Worm (Caenorhabditis elegans) whole organism, L1 larva: Measurements from ENCODE around the gene F42A8.1.
A peak's percentile ranks its signal among the peaks of the same experiment; 100 is the strongest.

Source experiments
- C04F5.9 ChIP-seq: sonication (generic microtip); optimal IDR thresholded peaks from 2 replicates; lab custom pipeline; 2016; ENCODE audit warnings: missing genetic modification characterization, missing compliant biosample characterization
- C16A3.4 ChIP-seq: fragments of 150-350 bp; optimal IDR thresholded peaks from 2 replicates; lab custom pipeline; 2014; ENCODE audit warnings: missing biosample characterization, missing genetic modification characterization
- Y116A8C.19 ChIP-seq: sonication (generic microtip); optimal IDR thresholded peaks from 2 replicates; lab custom pipeline; 2016; ENCODE audit warnings: missing compliant biosample characterization, missing genetic modification characterization, borderline replicate concordance
- alr-1 ChIP-seq: fragments of 200-800 bp; sonication (Bioruptor generic); optimal IDR thresholded peaks from 2 replicates; lab custom pipeline; 2018; ENCODE audit warnings: borderline replicate concordance, mild to moderate bottlenecking, missing genetic modification characterization, missing compliant biosample characterization
- ama-1 ChIP-seq: fragments of 150-350 bp; optimal IDR thresholded peaks from 2 replicates; lab custom pipeline; 2014
- ceh-63 ChIP-seq: fragments of 200-800 bp; sonication (Bioruptor generic); optimal IDR thresholded peaks from 2 replicates; lab custom pipeline; 2018; ENCODE audit warnings: mild to moderate bottlenecking, missing genetic modification characterization, missing compliant biosample characterization
- ceh-8 ChIP-seq: fragments of 200-800 bp; sonication (Bioruptor generic); optimal IDR thresholded peaks from 2 replicates; lab custom pipeline; 2018; ENCODE audit warnings: mild to moderate bottlenecking, missing genetic modification characterization, moderate library complexity, missing compliant biosample characterization
- ceh-88 ChIP-seq: fragments of 200-800 bp; sonication (Bioruptor generic); IDR thresholded peaks from 2 replicates; pipeline ENCODE4 v1.3.6; 2022; ENCODE audit warnings: missing genetic modification characterization, missing compliant biosample characterization
- ces-1 ChIP-seq: fragments of 150-350 bp; optimal IDR thresholded peaks from 2 replicates; lab custom pipeline; 2014; ENCODE audit warnings: missing biosample characterization, missing genetic modification reagents, missing genetic modification characterization
- dpl-1 ChIP-seq, 3 experiments: fragments of 150-350 bp in 2 of 3; sonication (generic microtip) in 1 of 3; optimal IDR thresholded peaks; 2 replicates each; lab custom pipeline; 2014 to 2017; ENCODE audit warnings: missing biosample characterization in 3 of 3, missing genetic modification characterization in 3 of 3, missing genetic modification reagents in 3 of 3
- efl-1 ChIP-seq, 4 experiments: fragments of 150-350 bp; optimal IDR thresholded peaks in 3 of 4; peaks in 1 of 4; 1 replicate in 1 of 4; 2 replicates in 3 of 4; lab custom pipeline; 2014; ENCODE audit warnings: missing biosample characterization in 2 of 4, missing genetic modification characterization in 2 of 4, missing genetic modification reagents in 2 of 4
- egl-13 ChIP-seq: sonication (generic microtip); optimal IDR thresholded peaks from 2 replicates; lab custom pipeline; 2016; ENCODE audit warnings: missing genotype, missing genetic modification reagents, missing genetic modification characterization, missing compliant biosample characterization
- egl-27 ChIP-seq, 2 experiments: fragments of 150-350 bp in 1 of 2; sonication (generic microtip); optimal IDR thresholded peaks; 3 replicates each; lab custom pipeline; 2017 to 2018; ENCODE audit warnings: missing biosample characterization in 2 of 2, missing genetic modification characterization in 2 of 2, missing genetic modification reagents in 2 of 2
- elt-2 ChIP-seq: sonication (generic microtip); optimal IDR thresholded peaks from 2 replicates; lab custom pipeline; 2016; ENCODE audit warnings: missing genetic modification characterization, mild to moderate bottlenecking, inconsistent platforms, missing compliant biosample characterization, missing genetic modification reagents
- elt-3 ChIP-seq, 6 experiments: fragments of 150-350 bp in 1 of 6; sonication (generic microtip); optimal IDR thresholded peaks; 2 replicates each; lab custom pipeline; 2017 to 2018; ENCODE audit warnings: missing biosample characterization in 6 of 6, missing genetic modification characterization in 6 of 6, inconsistent platforms in 1 of 6
- ets-5 ChIP-seq: fragments of 200-800 bp; sonication (Bioruptor generic); IDR thresholded peaks from 2 replicates; pipeline ENCODE4 v1.3.6; 2022; ENCODE audit warnings: missing genetic modification characterization, missing compliant biosample characterization
- fkh-10 ChIP-seq: sonication (generic microtip); optimal IDR thresholded peaks from 2 replicates; lab custom pipeline; 2017; ENCODE audit warnings: missing biosample characterization, missing genetic modification reagents, missing genetic modification characterization
- fkh-8 ChIP-seq: sonication (generic microtip); optimal IDR thresholded peaks from 2 replicates; lab custom pipeline; 2016; ENCODE audit warnings: mild to moderate bottlenecking, missing genetic modification characterization, missing compliant biosample characterization
- fos-1 ChIP-seq: fragments of 150-350 bp; optimal IDR thresholded peaks from 2 replicates; lab custom pipeline; 2014; ENCODE audit warnings: missing biosample characterization, missing genetic modification characterization
- grh-1 ChIP-seq: fragments of 200-800 bp; sonication (Bioruptor generic); IDR thresholded peaks from 2 replicates; pipeline ENCODE4 v1.3.6; 2022; ENCODE audit warnings: missing genetic modification reagents, missing genetic modification characterization, missing compliant biosample characterization
- hlh-17 ChIP-seq: fragments of 200-800 bp; sonication (Bioruptor generic); optimal IDR thresholded peaks from 2 replicates; lab custom pipeline; 2018; ENCODE audit warnings: missing genetic modification characterization, mild to moderate bottlenecking, missing compliant biosample characterization, moderate library complexity, borderline replicate concordance
- hpl-2 ChIP-seq: fragments of 150-350 bp; optimal IDR thresholded peaks from 2 replicates; lab custom pipeline; 2014; ENCODE audit warnings: missing biosample characterization, missing genetic modification reagents, missing genetic modification characterization
- jun-1 ChIP-seq: fragments of 150-350 bp; optimal IDR thresholded peaks from 2 replicates; lab custom pipeline; 2014; ENCODE audit warnings: missing biosample characterization, missing genetic modification reagents, missing genetic modification characterization
- lin-13 ChIP-seq: fragments of 150-350 bp; optimal IDR thresholded peaks from 2 replicates; lab custom pipeline; 2014; ENCODE audit warnings: missing biosample characterization, missing genetic modification reagents, missing genetic modification characterization
- lin-14 ChIP-seq: fragments of 200-800 bp; sonication (Bioruptor generic); optimal IDR thresholded peaks from 2 replicates; lab custom pipeline; 2018; ENCODE audit warnings: mild to moderate bottlenecking, missing genetic modification characterization, moderate library complexity, missing compliant biosample characterization
- lin-39 ChIP-seq: fragments of 150-350 bp; optimal IDR thresholded peaks from 2 replicates; lab custom pipeline; 2014; ENCODE audit warnings: missing biosample characterization, missing genetic modification reagents, missing genetic modification characterization
- mdl-1 ChIP-seq, 2 experiments: fragments of 150-350 bp; optimal IDR thresholded peaks; 2 replicates each; lab custom pipeline; 2014 to 2017; ENCODE audit warnings: missing biosample characterization in 2 of 2, missing genetic modification characterization in 2 of 2, inconsistent platforms in 1 of 2
- mep-1 ChIP-seq: fragments of 150-350 bp; optimal IDR thresholded peaks from 2 replicates; lab custom pipeline; 2014; ENCODE audit warnings: missing biosample characterization, missing genetic modification characterization
- nhr-11 ChIP-seq: fragments of 150-350 bp; optimal IDR thresholded peaks from 2 replicates; lab custom pipeline; 2014; ENCODE audit warnings: missing biosample characterization, missing genetic modification characterization
- nhr-12 ChIP-seq: sonication (generic microtip); optimal IDR thresholded peaks from 2 replicates; lab custom pipeline; 2017; ENCODE audit warnings: missing biosample characterization, missing genetic modification characterization
- nhr-19 ChIP-seq: fragments of 200-800 bp; sonication (Bioruptor generic); conservative IDR thresholded peaks from 2 replicates; pipeline ENCODE4 v1.3.6; 2022; ENCODE audit warnings: missing genetic modification characterization, missing compliant biosample characterization
- nhr-28 ChIP-seq: fragments of 150-350 bp; optimal IDR thresholded peaks from 2 replicates; lab custom pipeline; 2014; ENCODE audit warnings: missing biosample characterization, missing genetic modification characterization
- nhr-47 ChIP-seq: sonication (generic microtip); optimal IDR thresholded peaks from 2 replicates; lab custom pipeline; 2016; ENCODE audit warnings: mild to moderate bottlenecking, missing genetic modification characterization, moderate library complexity, missing compliant biosample characterization
- nhr-71 ChIP-seq: sonication (generic microtip); optimal IDR thresholded peaks from 2 replicates; lab custom pipeline; 2016; ENCODE audit warnings: mild to moderate bottlenecking, missing genetic modification characterization, moderate library complexity, missing compliant biosample characterization
- nhr-76 ChIP-seq: sonication (generic microtip); optimal IDR thresholded peaks from 2 replicates; lab custom pipeline; 2017; ENCODE audit warnings: missing biosample characterization, missing genetic modification characterization
- nhr-84 ChIP-seq: sonication (generic microtip); optimal IDR thresholded peaks from 2 replicates; lab custom pipeline; 2017; ENCODE audit warnings: missing biosample characterization, missing genetic modification characterization
- rnt-1 ChIP-seq: sonication (generic microtip); optimal IDR thresholded peaks from 2 replicates; lab custom pipeline; 2016; ENCODE audit warnings: mild to moderate bottlenecking, missing genetic modification characterization, moderate library complexity, missing compliant biosample characterization
- snpc-4 ChIP-seq: fragments of 150-350 bp; optimal IDR thresholded peaks from 2 replicates; lab custom pipeline; 2014; ENCODE audit warnings: missing biosample characterization, missing genetic modification characterization
- sox-4 ChIP-seq: sonication (generic microtip); optimal IDR thresholded peaks from 2 replicates; lab custom pipeline; 2016; ENCODE audit warnings: missing genetic modification characterization, missing compliant biosample characterization
- sptf-1 ChIP-seq: fragments of 150-350 bp; optimal IDR thresholded peaks from 2 replicates; lab custom pipeline; 2014; ENCODE audit warnings: missing biosample characterization, missing genetic modification characterization
- swsn-7 ChIP-seq: sonication (generic microtip); optimal IDR thresholded peaks from 2 replicates; lab custom pipeline; 2016; ENCODE audit warnings: missing genetic modification characterization, missing compliant biosample characterization
- tlp-1 ChIP-seq: fragments of 150-350 bp; optimal IDR thresholded peaks from 2 replicates; lab custom pipeline; 2014; ENCODE audit warnings: missing biosample characterization, missing genetic modification characterization
- unc-30 ChIP-seq: sonication (generic microtip); optimal IDR thresholded peaks from 2 replicates; lab custom pipeline; 2017; ENCODE audit warnings: missing biosample characterization, missing genetic modification characterization
- unc-86 ChIP-seq: sonication (generic microtip); optimal IDR thresholded peaks from 2 replicates; lab custom pipeline; 2016; ENCODE audit warnings: missing genetic modification characterization, missing compliant biosample characterization
- unc-98 ChIP-seq: fragments of 200-800 bp; sonication (Bioruptor generic); IDR thresholded peaks from 2 replicates; pipeline ENCODE4 v1.3.6; 2022; ENCODE audit warnings: missing genetic modification characterization, missing compliant biosample characterization
- xbp-1 ChIP-seq: sonication (generic microtip); optimal IDR thresholded peaks from 2 replicates; lab custom pipeline; 2016; ENCODE audit warnings: missing genetic modification characterization, missing compliant biosample characterization
- zag-1 ChIP-seq: fragments of 150-350 bp; optimal IDR thresholded peaks from 2 replicates; lab custom pipeline; 2014; ENCODE audit warnings: missing biosample characterization, missing genetic modification characterization

F42A8.1 gene

ce11 chrII:9356723-9357122 is 10.3 kb upstream of the F42A8.1 start (continued):
- no peak for TF ChIP-seq ceh-8
- TF ChIP-seq alr-1, result no peak
- no peak for TF ChIP-seq hpl-2
- peak; percentile 4 for TF ChIP-seq xbp-1 (tag; lab: Kevin White, UChicago)
- TF ChIP-seq fos-1 (tag; lab: Kevin White, UChicago), result no peak
- no peak for TF ChIP-seq nhr-84 (tag; lab: Kevin White, UChicago)
- peak; percentile 91 for TF ChIP-seq lin-14 (GFP tag; lab: Kevin White, UChicago)
- no peak for TF ChIP-seq grh-1
- peak; percentile 40 for TF ChIP-seq nhr-47 (tag; lab: Kevin White, UChicago)
- peak; percentile 50 for TF ChIP-seq nhr-19 (GFP tag; lab: Robert Waterston, UW)
- TF ChIP-seq swsn-7 (tag; lab: Kevin White, UChicago), result peak; percentile 35
- TF ChIP-seq dpl-1 (GFP tag; optimal IDR thresholded peaks at IDR 0.05; lab: Kevin White, UChicago), result peak in 2 of 3 experiments; percentile 17 to 35
- TF ChIP-seq sptf-1 (tag; lab: Kevin White, UChicago), result no peak
- no peak for TF ChIP-seq ceh-63
- TF ChIP-seq nhr-76 (tag; lab: Kevin White, UChicago), result no peak
- TF ChIP-seq ces-1, result no peak
- TF ChIP-seq nhr-11 (tag; lab: Kevin White, UChicago), result no peak
- TF ChIP-seq elt-3 (tag; optimal IDR thresholded peaks at IDR 0.05; lab: Kevin White, UChicago), result peak in 1 of 6 experiments; percentile 60
- TF ChIP-seq nhr-12 (tag; lab: Kevin White, UChicago), result no peak
- no peak for TF ChIP-seq hlh-17
- no peak for TF ChIP-seq egl-13 (tag; lab: Kevin White, UChicago)
- TF ChIP-seq ets-5 (GFP tag; lab: Robert Waterston, UW), result no peak
- TF ChIP-seq efl-1 (optimal IDR thresholded peaks at IDR 0.05; lab: Kevin White, UChicago), result peak; percentile 47 to 49
- TF ChIP-seq efl-1 (GFP tag; optimal IDR thresholded peaks at IDR 0.05 in 1 of 2; lab: Kevin White, UChicago), result peak; percentile 11 to 89
- TF ChIP-seq fkh-10 (GFP tag; lab: Kevin White, UChicago), result no peak
- TF ChIP-seq zag-1 (tag; lab: Kevin White, UChicago), result no peak
- peak; percentile 65 for TF ChIP-seq nhr-71 (tag; lab: Kevin White, UChicago)
- TF ChIP-seq Y116A8C.19 (tag; lab: Kevin White, UChicago), result no peak
- no peak for TF ChIP-seq unc-30 (tag; lab: Kevin White, UChicago)
- TF ChIP-seq ama-1 (lab: Kevin White, UChicago), result no peak
- no peak for TF ChIP-seq fkh-8
- peak; percentile 25 for TF ChIP-seq mep-1 (tag; lab: Kevin White, UChicago)
- no peak for TF ChIP-seq C04F5.9
- TF ChIP-seq ceh-88 (GFP tag; lab: Robert Waterston, UW), result no peak
- TF ChIP-seq unc-86 (tag; lab: Kevin White, UChicago), result no peak
- no peak for TF ChIP-seq snpc-4 (tag; lab: Kevin White, UChicago)
- TF ChIP-seq egl-27 (tag; optimal IDR thresholded peaks at IDR 0.05; lab: Kevin White, UChicago), result peak in 1 of 2 experiments; percentile 51
- peak; percentile 12 for TF ChIP-seq C16A3.4 (tag; lab: Kevin White, UChicago)
- no peak for TF ChIP-seq unc-98
- no peak for TF ChIP-seq jun-1
- TF ChIP-seq lin-13, result no peak
- peak; percentile 50 for TF ChIP-seq rnt-1 (tag; lab: Kevin White, UChicago)
- peak in 1 of 2 experiments; percentile 60 for TF ChIP-seq mdl-1 (tag; optimal IDR thresholded peaks at IDR 0.05; lab: Kevin White, UChicago)
- no peak for TF ChIP-seq lin-39
- TF ChIP-seq nhr-28, result no peak
- TF ChIP-seq elt-2 (tag; lab: Kevin White, UChicago), result no peak
- no peak for TF ChIP-seq tlp-1 (tag; lab: Kevin White, UChicago)
- no peak for TF ChIP-seq sox-4 (tag; lab: Kevin White, UChicago)
